Fruit fly (Drosophila melanogaster) ovary, adult (tissue): ENCODE measurements around the gene CG14450.
A peak's percentile ranks its signal among the peaks of the same experiment; 100 is the strongest.
"Not testable (repeated sequence)": the region's sequence is repeated elsewhere in the genome, so short reads cannot be mapped to it uniquely, and the experiment has no call there.

Source experiments
- CG17801 ChIP-seq: fragments of 200-800 bp; optimal IDR thresholded peaks from 2 replicates; lab custom pipeline; 2019; ENCODE audit warnings: missing biosample characterization, mild to moderate bottlenecking, missing genetic modification characterization, moderate library complexity; ENCODE audit not compliant: partially characterized antibody

CG14450 gene

dm6 chr3L:22721991-22722390 lies 5.6 kb downstream of the CG14450 start, which contains the start of gene CG14451:
CG14451 (minus strand) TSS chr3L:22722091.
- TF ChIP-seq CG17801 (GFP tag; lab: Kevin White, UChicago), result no peak

- not testable (repeated sequence) for TF ChIP-seq CG17801 (GFP tag; lab: Kevin White, UChicago)
Measured at dm6 chr3L:22720694-22721270, 6.8 kb downstream of the CG14450 start, which contains the start of gene mael. mael (plus strand) TSS chr3L:22721203.

- TF ChIP-seq CG17801 (GFP tag; lab: Kevin White, UChicago), result peak; percentile 67
Measured at dm6 chr3L:22717137-22717767, 10.3 kb downstream of the CG14450 start, which contains the start of the genes ArfGAP3 and CG32452. ArfGAP3 (minus strand) TSS chr3L:22717577. CG32452 (plus strand) TSS chr3L:22717728.

dm6 chr3L:22713605-22714004 lies 14.0 kb downstream of the CG14450 start:
- TF ChIP-seq CG17801 (GFP tag; lab: Kevin White, UChicago), result no peak

dm6 chr3L:22711855-22712254 lies 15.7 kb downstream of the CG14450 start, which contains the start of gene CG11370:
CG11370 (plus strand) TSS chr3L:22712155.
- TF ChIP-seq CG17801 (GFP tag; lab: Kevin White, UChicago), result no peak

- no peak for TF ChIP-seq CG17801 (GFP tag; lab: Kevin White, UChicago)
Measured at dm6 chr3L:22699133-22699532, 28.5 kb downstream of the CG14450 start, which contains the start of gene CG45116. CG45116 (plus strand) TSS chr3L:22699433.

- not testable (repeated sequence) for TF ChIP-seq CG17801 (GFP tag; lab: Kevin White, UChicago)
Measured at dm6 chr3L:22696930-22697329, 30.7 kb downstream of the CG14450 start, which contains the start of gene CG32453. CG32453 (plus strand) TSS chr3L:22697230.

dm6 chr3L:22695653-22696052 lies 31.9 kb downstream of the CG14450 start, which contains the start of gene CG14452:
CG14452 (plus strand) TSS chr3L:22695953.
- no peak for TF ChIP-seq CG17801 (GFP tag; lab: Kevin White, UChicago)

- no peak for TF ChIP-seq CG17801 (GFP tag; lab: Kevin White, UChicago)
Measured at dm6 chr3L:22693712-22694111, 33.9 kb downstream of the CG14450 start, which contains the start of the genes CG12546 and CG14453. CG12546 (minus strand) TSS chr3L:22693812. CG14453 (plus strand) TSS chr3L:22694083.

dm6 chr3L:22692428-22692827 lies 35.2 kb downstream of the CG14450 start, which contains the start of gene CG14454:
CG14454 (minus strand) TSS chr3L:22692528.
- TF ChIP-seq CG17801 (GFP tag; lab: Kevin White, UChicago), result not testable (repeated sequence)

dm6 chr3L:22686987-22687386 lies 40.6 kb downstream of the CG14450 start, which contains the start of the genes CG14455 and CG14456:
CG14455 (minus strand) TSS chr3L:22687087.
CG14456 (plus strand) TSS chr3L:22687222.
- TF ChIP-seq CG17801 (GFP tag; lab: Kevin White, UChicago), result no peak

- no peak for TF ChIP-seq CG17801 (GFP tag; lab: Kevin White, UChicago)
Measured at dm6 chr3L:22680932-22681331, 46.7 kb downstream of the CG14450 start.
